Worm (Caenorhabditis elegans) whole organism, L4 larva: ENCODE data around the gene nfu-1.

ENCODE experiments used
- T20F7.1 ChIP-seq: fragments of 200-800 bp; sonication (Bioruptor generic); optimal IDR thresholded peaks from 2 replicates; lab custom pipeline; 2018; ENCODE audit warnings: mild to moderate bottlenecking, missing genetic modification characterization, missing compliant biosample characterization
- T26A8.4 ChIP-seq: fragments of 200-800 bp; sonication (Bioruptor generic); IDR thresholded peaks from 2 replicates; pipeline ENCODE4 v1.3.6; 2022; ENCODE audit warnings: missing genetic modification characterization, missing compliant biosample characterization
- Y105C5A.15 ChIP-seq: fragments of 200-800 bp; sonication (Bioruptor generic); IDR thresholded peaks from 2 replicates; pipeline ENCODE4 v1.3.6; 2022; ENCODE audit warnings: missing genetic modification characterization, missing compliant biosample characterization
- Y5F2A.4 ChIP-seq: fragments of 200-800 bp; sonication (Bioruptor generic); optimal IDR thresholded peaks from 2 replicates; lab custom pipeline; 2018; ENCODE audit warnings: mild to moderate bottlenecking, missing genetic modification characterization, missing compliant biosample characterization
- Y75B8A.6 ChIP-seq: fragments of 200-800 bp; sonication (Bioruptor generic); IDR thresholded peaks from 2 replicates; pipeline ENCODE4 v1.3.6; 2022; ENCODE audit warnings: missing genetic modification reagents, missing genetic modification characterization, missing compliant biosample characterization
- ZK337.2 ChIP-seq: fragments of 200-800 bp; sonication (Bioruptor generic); IDR thresholded peaks from 2 replicates; pipeline ENCODE4 v1.3.6; 2022; ENCODE audit warnings: missing genetic modification reagents, missing genetic modification characterization, missing compliant biosample characterization
- aha-1 ChIP-seq: fragments of 150-350 bp; peaks from one replicate; lab custom pipeline; 2014; ENCODE audit warnings: missing biosample characterization, missing genetic modification characterization
- ceh-20 ChIP-seq: fragments of 200-800 bp; sonication (Bioruptor generic); IDR thresholded peaks from 2 replicates; pipeline ENCODE4 v1.3.6; 2022; ENCODE audit warnings: missing genetic modification reagents, missing genetic modification characterization, missing compliant biosample characterization
- ceh-28 ChIP-seq: fragments of 150-350 bp; optimal IDR thresholded peaks from 2 replicates; lab custom pipeline; 2014; ENCODE audit warnings: missing biosample characterization, missing genetic modification reagents, missing genetic modification characterization
- ceh-44 ChIP-seq: fragments of 200-800 bp; sonication (Bioruptor generic); IDR thresholded peaks from 2 replicates; pipeline ENCODE4 v1.3.6; 2022; ENCODE audit warnings: missing genetic modification reagents, missing genetic modification characterization, missing compliant biosample characterization
- ceh-82 ChIP-seq: sonication (generic microtip); optimal IDR thresholded peaks from 2 replicates; lab custom pipeline; 2017; ENCODE audit warnings: missing biosample characterization, missing genetic modification characterization
- cey-2 ChIP-seq: sonication (generic microtip); optimal IDR thresholded peaks from 3 replicates; lab custom pipeline; 2017; ENCODE audit warnings: missing genetic modification characterization, mild to moderate bottlenecking, missing compliant biosample characterization, antibody characterized with exemption, borderline replicate concordance; ENCODE audit not compliant: insufficient read depth
- ctbp-1 ChIP-seq: fragments of 200-800 bp; sonication (Bioruptor generic); IDR thresholded peaks from 2 replicates; pipeline ENCODE4 v1.3.6; 2022; ENCODE audit warnings: missing genetic modification reagents, missing genetic modification characterization, missing compliant biosample characterization
- daf-16 ChIP-seq, 3 experiments: sonication (generic microtip); optimal IDR thresholded peaks; 2 replicates each; lab custom pipeline; 2016 to 2017; ENCODE audit warnings: missing genetic modification characterization in 3 of 3, missing genetic modification reagents in 3 of 3, mild to moderate bottlenecking in 2 of 3, missing compliant biosample characterization in 2 of 3, missing biosample characterization in 1 of 3, moderate library complexity in 1 of 3
- daf-8 ChIP-seq: fragments of 200-800 bp; sonication (Bioruptor generic); IDR thresholded peaks from 2 replicates; pipeline ENCODE4 v1.3.6; 2022; ENCODE audit warnings: missing genetic modification characterization, missing compliant biosample characterization
- dmd-6 ChIP-seq: fragments of 200-800 bp; sonication (Bioruptor generic); IDR thresholded peaks from 2 replicates; pipeline ENCODE4 v1.3.6; 2022; ENCODE audit warnings: missing genetic modification reagents, missing genetic modification characterization, missing compliant biosample characterization
- dmd-9 ChIP-seq: fragments of 200-800 bp; sonication (Bioruptor generic); IDR thresholded peaks from 2 replicates; pipeline ENCODE4 v1.3.6; 2022; ENCODE audit warnings: missing genetic modification reagents, missing genetic modification characterization, missing compliant biosample characterization
- dve-1 ChIP-seq: sonication (generic microtip); optimal IDR thresholded peaks from 2 replicates; lab custom pipeline; 2017; ENCODE audit warnings: antibody characterized with exemption, mild to moderate bottlenecking, missing genetic modification characterization, missing compliant biosample characterization; ENCODE audit not compliant: insufficient read depth
- egl-43 ChIP-seq: fragments of 200-800 bp; sonication (Bioruptor generic); IDR thresholded peaks from 2 replicates; pipeline ENCODE4 v1.3.6; 2022; ENCODE audit warnings: missing genetic modification reagents, missing genetic modification characterization, missing compliant biosample characterization
- fkh-10 ChIP-seq: fragments of 150-350 bp; optimal IDR thresholded peaks from 2 replicates; lab custom pipeline; 2014; ENCODE audit warnings: missing biosample characterization, missing genetic modification reagents, missing genetic modification characterization
- fos-1 ChIP-seq: fragments of 150-350 bp; optimal IDR thresholded peaks from 2 replicates; lab custom pipeline; 2014; ENCODE audit warnings: missing biosample characterization, missing genetic modification characterization
- hif-1 ChIP-seq, 2 experiments: sonication (generic microtip); optimal IDR thresholded peaks; 2 replicates each; lab custom pipeline; 2016 to 2017; ENCODE audit warnings: missing compliant biosample characterization in 2 of 2, missing genetic modification characterization in 2 of 2, missing genetic modification reagents in 2 of 2, missing genotype in 2 of 2, mild to moderate bottlenecking in 1 of 2
- hlh-11 ChIP-seq: fragments of 200-800 bp; sonication (Bioruptor generic); optimal IDR thresholded peaks from 2 replicates; lab custom pipeline; 2018; ENCODE audit warnings: mild to moderate bottlenecking, missing genetic modification characterization, missing compliant biosample characterization
- hmg-1.1 ChIP-seq: fragments of 200-800 bp; sonication (Bioruptor generic); IDR thresholded peaks from 2 replicates; pipeline ENCODE4 v1.3.6; 2022; ENCODE audit warnings: missing genetic modification reagents, missing genetic modification characterization, missing compliant biosample characterization
- lim-7 ChIP-seq: fragments of 200-800 bp; sonication (Bioruptor generic); IDR thresholded peaks from 2 replicates; pipeline ENCODE4 v1.3.6; 2022; ENCODE audit warnings: missing genetic modification characterization, missing compliant biosample characterization
- lin-1 ChIP-seq: fragments of 200-800 bp; sonication (Bioruptor generic); IDR thresholded peaks from 2 replicates; pipeline ENCODE4 v1.3.6; 2022; ENCODE audit warnings: missing genetic modification reagents, missing genetic modification characterization, missing compliant biosample characterization
- lin-29 ChIP-seq: fragments of 200-800 bp; sonication (Bioruptor generic); IDR thresholded peaks from 2 replicates; pipeline ENCODE4 v1.3.6; 2022; ENCODE audit warnings: missing genetic modification reagents, missing genetic modification characterization, missing compliant biosample characterization
- lsy-2 ChIP-seq, 2 experiments: fragments of 150-350 bp in 1 of 2; sonication (generic microtip) in 1 of 2; optimal IDR thresholded peaks; 2 replicates each; lab custom pipeline; 2014 to 2017; ENCODE audit warnings: missing biosample characterization in 2 of 2, missing genetic modification characterization in 2 of 2
- mdl-1 ChIP-seq, 2 experiments: fragments of 150-350 bp in 1 of 2; sonication (generic microtip) in 1 of 2; optimal IDR thresholded peaks; 2 replicates each; lab custom pipeline; 2014 to 2017; ENCODE audit warnings: missing biosample characterization in 2 of 2, missing genetic modification characterization in 2 of 2
- mep-1 ChIP-seq: fragments of 150-350 bp; sonication (generic microtip); optimal IDR thresholded peaks from 3 replicates; lab custom pipeline; 2014; ENCODE audit warnings: missing biosample characterization, missing genetic modification characterization
- mxl-2 ChIP-seq: fragments of 200-800 bp; sonication (Bioruptor generic); conservative IDR thresholded peaks from 2 replicates; pipeline ENCODE4 v1.3.6; 2022; ENCODE audit warnings: missing genetic modification reagents, missing genetic modification characterization, missing compliant biosample characterization
- mxl-3 ChIP-seq: fragments of 200-800 bp; sonication (Bioruptor generic); optimal IDR thresholded peaks from 2 replicates; lab custom pipeline; 2018; ENCODE audit warnings: mild to moderate bottlenecking, missing genetic modification characterization, missing compliant biosample characterization
- nhr-111 ChIP-seq: fragments of 200-800 bp; sonication (Bioruptor generic); optimal IDR thresholded peaks from 2 replicates; lab custom pipeline; 2018; ENCODE audit warnings: mild to moderate bottlenecking, missing genetic modification characterization, missing compliant biosample characterization
- nhr-25 ChIP-seq: sonication (generic microtip); optimal IDR thresholded peaks from 2 replicates; lab custom pipeline; 2017; ENCODE audit warnings: missing genetic modification characterization, mild to moderate bottlenecking, missing compliant biosample characterization, antibody characterized with exemption, moderate library complexity, borderline replicate concordance; ENCODE audit not compliant: insufficient read depth
- nhr-28 ChIP-seq: fragments of 150-350 bp; optimal IDR thresholded peaks from 2 replicates; lab custom pipeline; 2014; ENCODE audit warnings: missing biosample characterization, missing genetic modification characterization
- nhr-42 ChIP-seq: fragments of 200-800 bp; sonication (Bioruptor generic); IDR thresholded peaks from 2 replicates; pipeline ENCODE4 v1.3.6; 2022; ENCODE audit warnings: missing genetic modification characterization, missing compliant biosample characterization
- nhr-48 ChIP-seq: sonication (generic microtip); optimal IDR thresholded peaks from 2 replicates; lab custom pipeline; 2016; ENCODE audit warnings: mild to moderate bottlenecking, missing genetic modification characterization, missing compliant biosample characterization
- nhr-6 ChIP-seq: fragments of 150-350 bp; optimal IDR thresholded peaks from 2 replicates; lab custom pipeline; 2014; ENCODE audit warnings: missing biosample characterization, missing genetic modification characterization
- nhr-77 ChIP-seq: fragments of 150-350 bp; optimal IDR thresholded peaks from 2 replicates; lab custom pipeline; 2014; ENCODE audit warnings: missing biosample characterization, missing genetic modification characterization
- pha-4 ChIP-seq, 2 experiments: fragments of 150-350 bp in 1 of 2; fragments of 200-800 bp in 1 of 2; sonication (Bioruptor generic) in 1 of 2; IDR thresholded peaks in 1 of 2; optimal IDR thresholded peaks in 1 of 2; 2 replicates each; pipeline versions ENCODE4 v1.3.6 to Lab custom; 2014 to 2022; ENCODE audit warnings: missing genetic modification characterization in 2 of 2, missing genetic modification reagents in 2 of 2, missing biosample characterization in 1 of 2, missing compliant biosample characterization in 1 of 2
- php-3 ChIP-seq: fragments of 200-800 bp; sonication (Bioruptor generic); IDR thresholded peaks from 2 replicates; pipeline ENCODE4 v1.3.6; 2022; ENCODE audit warnings: missing genetic modification reagents, missing genetic modification characterization, missing compliant biosample characterization
- pqm-1 ChIP-seq: sonication (generic microtip); optimal IDR thresholded peaks from 2 replicates; lab custom pipeline; 2017; ENCODE audit warnings: missing biosample characterization, missing genetic modification characterization
- rbr-2 ChIP-seq: sonication (generic microtip); optimal IDR thresholded peaks from 2 replicates; lab custom pipeline; 2016; ENCODE audit warnings: missing genotype, missing genetic modification characterization, missing compliant biosample characterization
- set-16 ChIP-seq: fragments of 200-800 bp; sonication (Bioruptor generic); IDR thresholded peaks from 2 replicates; pipeline ENCODE4 v1.3.6; 2022; ENCODE audit warnings: missing genetic modification reagents, missing genetic modification characterization, missing compliant biosample characterization
- tra-1 ChIP-seq: fragments of 200-800 bp; sonication (Bioruptor generic); IDR thresholded peaks from 2 replicates; pipeline ENCODE4 v1.3.6; 2022; ENCODE audit warnings: missing genetic modification reagents, missing genetic modification characterization, missing compliant biosample characterization
- unc-62 ChIP-seq, 3 experiments: fragments of 150-350 bp in 1 of 3; sonication (generic microtip); optimal IDR thresholded peaks in 2 of 3; peaks in 1 of 3; 1 replicate in 1 of 3; 2 replicates in 2 of 3; lab custom pipeline; 2014 to 2017; ENCODE audit warnings: missing biosample characterization in 3 of 3, missing genetic modification characterization in 3 of 3, missing genetic modification reagents in 3 of 3, missing genotype in 1 of 3
- zfp-2 ChIP-seq: sonication (generic microtip); optimal IDR thresholded peaks from 2 replicates; lab custom pipeline; 2016; ENCODE audit warnings: mild to moderate bottlenecking, missing genetic modification characterization, missing compliant biosample characterization
- zfp-3 ChIP-seq: fragments of 200-800 bp; sonication (Bioruptor generic); conservative IDR thresholded peaks from 2 replicates; pipeline ENCODE4 v1.3.6; 2022; ENCODE audit warnings: missing genetic modification reagents, missing genetic modification characterization, missing compliant biosample characterization
- ztf-11 ChIP-seq: fragments of 150-350 bp; optimal IDR thresholded peaks from 2 replicates; lab custom pipeline; 2014; ENCODE audit warnings: missing biosample characterization, missing genetic modification characterization
- ztf-7 ChIP-seq: fragments of 150-350 bp; optimal IDR thresholded peaks from 2 replicates; lab custom pipeline; 2014; ENCODE audit warnings: missing biosample characterization, missing genetic modification characterization

Gene nfu-1

DNA sequence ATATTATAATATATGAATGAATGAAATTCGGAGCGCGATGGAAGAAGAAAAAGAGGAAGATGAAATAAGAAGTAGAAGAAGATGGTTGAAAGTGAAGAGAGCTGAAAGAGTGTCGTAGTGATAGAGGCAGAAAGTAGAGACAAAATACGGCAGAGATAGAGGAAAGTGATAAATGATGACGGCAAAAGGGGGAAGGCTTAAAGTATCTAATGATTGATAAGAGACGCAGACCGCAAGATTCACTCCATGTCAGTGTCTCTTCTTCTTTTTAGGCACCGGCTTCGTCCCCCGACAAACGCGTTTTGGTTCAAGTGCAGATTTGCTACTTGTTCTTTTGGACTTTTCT lies 44.9 kb upstream of the nfu-1 start (continued):
- TF ChIP-seq nhr-42 (GFP tag; lab: Robert Waterston, UW) (no peak), Y105C5A.15 (GFP tag; lab: Robert Waterston, UW) (no peak), ceh-44 (GFP tag; lab: Robert Waterston, UW) (no peak), mxl-2 (GFP tag; lab: Robert Waterston, UW) (no peak), T20F7.1 (peak; percentile 51), Y5F2A.4 (GFP tag; lab: Kevin White, UChicago) (no peak), Y75B8A.6 (no peak), dve-1 (peak; percentile 88), lsy-2 (tag; optimal IDR thresholded peaks at IDR 0.05; lab: Kevin White, UChicago) (peak; percentile 18 to 51), nhr-25 (tag; lab: Kevin White, UChicago) (peak; percentile 93), cey-2 (tag; lab: Kevin White, UChicago) (peak; percentile 17), ztf-11 (no peak), daf-8 (no peak), ceh-20 (GFP tag; lab: Robert Waterston, UW) (peak; percentile 86), ztf-7 (no peak), unc-62 (GFP tag; optimal IDR thresholded peaks at IDR 0.05 in 1 of 2; lab: Kevin White, UChicago) (peak in 1 of 2 experiments; percentile 99), unc-62 (tag; optimal IDR thresholded peaks at IDR 0.05; lab: Kevin White, UChicago) (no peak), lin-1 (GFP tag; lab: Robert Waterston, UW) (0 out of 2 replicates have a peak, but pooled peaks have one; percentile 46), pha-4 (GFP tag; IDR thresholded peaks at IDR 0.05; lab: Robert Waterston, UW) (no peak), pha-4 (tag; optimal IDR thresholded peaks at IDR 0.05; lab: Kevin White, UChicago) (no peak), nhr-48 (peak; percentile 47), egl-43 (0 out of 2 replicates have a peak, but pooled peaks have one; percentile 2), tra-1 (GFP tag; lab: Robert Waterston, UW) (peak; percentile 47; the same call in 1 of the 2 replicates), mdl-1 (tag; optimal IDR thresholded peaks at IDR 0.05; lab: Kevin White, UChicago) (peak in 1 of 2 experiments; percentile 33), zfp-2 (tag; lab: Kevin White, UChicago) (no peak), php-3 (GFP tag; lab: Robert Waterston, UW) (peak; percentile 66; the same call in 1 of the 2 replicates), dmd-6 (GFP tag; lab: Robert Waterston, UW) (peak; percentile 79), lin-29 (GFP tag; lab: Robert Waterston, UW) (no peak), nhr-77 (peak; percentile 82), mxl-3 (peak; percentile 52), nhr-28 (tag; lab: Kevin White, UChicago) (peak; percentile 96), hif-1 (tag; optimal IDR thresholded peaks at IDR 0.05; lab: Kevin White, UChicago) (peak in 1 of 2 experiments; percentile 28), ceh-82 (tag; lab: Kevin White, UChicago) (no peak), lim-7 (GFP tag; lab: Robert Waterston, UW) (no peak), fos-1 (tag; lab: Kevin White, UChicago) (no peak), pqm-1 (tag; lab: Kevin White, UChicago) (peak; percentile 90), nhr-6 (tag; lab: Kevin White, UChicago) (no peak), hlh-11 (tag; lab: Kevin White, UChicago) (peak; percentile 86), ZK337.2 (GFP tag; lab: Robert Waterston, UW) (no peak), T26A8.4 (GFP tag; lab: Robert Waterston, UW) (no peak)
- TF ChIP-seq, all 104 proteins: peak for 28

DNA sequence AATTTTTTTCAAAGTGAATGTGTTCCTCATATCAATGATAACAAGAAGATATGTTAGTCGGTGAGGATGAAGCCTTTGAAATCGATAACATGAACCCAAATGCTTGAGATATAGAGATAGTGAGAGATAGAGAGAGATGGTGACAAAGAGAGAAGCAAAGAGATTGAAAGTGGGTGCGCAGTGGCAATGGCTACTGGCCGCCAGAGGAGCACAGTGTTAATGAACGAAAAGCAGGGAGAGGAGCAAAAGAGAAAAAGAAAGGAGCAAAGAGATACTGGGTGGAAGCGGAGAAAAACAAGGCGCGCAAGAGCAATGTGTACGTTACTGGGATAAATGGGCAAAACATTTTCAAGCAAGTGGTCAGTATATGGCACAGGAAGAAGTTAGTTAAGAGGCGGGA lies 42.6 kb upstream of the nfu-1 start:
- TF ChIP-seq rbr-2 (tag; lab: Kevin White, UChicago) (peak; percentile 55), set-16 (GFP tag; lab: Robert Waterston, UW) (peak; percentile 13; the same call in 1 of the 2 replicates), mep-1 (tag; lab: Kevin White, UChicago) (peak; percentile 47), hmg-1.1 (GFP tag; lab: Robert Waterston, UW) (peak; percentile 55), aha-1 (tag; lab: Kevin White, UChicago) (peak; percentile 29), nhr-111 (GFP tag; lab: Kevin White, UChicago) (no peak), dmd-6 (GFP tag; lab: Robert Waterston, UW) (no peak), lsy-2 (tag; optimal IDR thresholded peaks at IDR 0.05; lab: Kevin White, UChicago) (peak in 1 of 2 experiments; percentile 24), zfp-3 (GFP tag; lab: Robert Waterston, UW) (no peak), ctbp-1 (GFP tag; lab: Robert Waterston, UW) (0 out of 2 replicates have a peak, but pooled peaks have one; percentile 61), ztf-7 (no peak), ceh-28 (tag; lab: Kevin White, UChicago) (peak; percentile 15), dmd-9 (no peak), daf-16 (GFP tag; optimal IDR thresholded peaks at IDR 0.05; lab: Kevin White, UChicago) (peak in 1 of 2 experiments; percentile 24), daf-16 (tag; optimal IDR thresholded peaks at IDR 0.05; lab: Kevin White, UChicago) (no peak), fkh-10 (GFP tag; lab: Kevin White, UChicago) (peak; percentile 39)
